Fruit fly (Drosophila melanogaster) whole organism, embryonic: Measurements from ENCODE around the gene Dpm1.

Source experiments
- Adf1 ChIP-seq: fragments of 200-800 bp; sonication (Bioruptor generic); IDR thresholded peaks from 2 replicates; pipeline ENCODE4 v1.3.6; 2022; ENCODE audit warnings: missing biosample characterization, missing genetic modification characterization
- Aef1 ChIP-seq: fragments of 200-800 bp; sonication (Bioruptor generic); IDR thresholded peaks from 3 replicates; pipeline ENCODE4 v1.3.6; 2022; ENCODE audit warnings: missing biosample characterization, missing genetic modification characterization
- CG10654 ChIP-seq: fragments of 200-800 bp; sonication (Bioruptor generic); optimal IDR thresholded peaks from 2 replicates; lab custom pipeline; 2016; ENCODE audit warnings: missing biosample characterization, missing genetic modification characterization
- CG12942 ChIP-seq: fragments of 200-800 bp; sonication (Bioruptor generic); optimal IDR thresholded peaks from 3 replicates; lab custom pipeline; 2016; ENCODE audit warnings: missing biosample characterization, missing genetic modification characterization
- CG14667 ChIP-seq: fragments of 200-800 bp; sonication (Bioruptor generic); IDR thresholded peaks from 2 replicates; pipeline ENCODE4 v1.3.6; 2022; ENCODE audit warnings: missing biosample characterization, missing genetic modification characterization
- CG15011 ChIP-seq: fragments of 200-800 bp; sonication (Bioruptor generic); optimal IDR thresholded peaks from 3 replicates; lab custom pipeline; 2018; ENCODE audit warnings: missing biosample characterization, mild to moderate bottlenecking, missing genetic modification characterization
- CG1602 ChIP-seq: fragments of 200-800 bp; sonication (Bioruptor generic); optimal IDR thresholded peaks from 3 replicates; lab custom pipeline; 2016; ENCODE audit warnings: missing biosample characterization, missing genetic modification characterization
- CG18764 ChIP-seq: fragments of 200-800 bp; sonication (Bioruptor generic); optimal IDR thresholded peaks from 3 replicates; lab custom pipeline; 2016; ENCODE audit warnings: missing biosample characterization, missing genetic modification characterization
- CG31388 ChIP-seq: fragments of 200-800 bp; sonication (Bioruptor generic); optimal IDR thresholded peaks from 2 replicates; lab custom pipeline; 2016; ENCODE audit warnings: missing biosample characterization, missing genetic modification characterization
- CG31441 ChIP-seq: fragments of 200-800 bp; sonication (Bioruptor generic); IDR thresholded peaks from 2 replicates; pipeline ENCODE4 v1.3.6; 2022; ENCODE audit warnings: missing biosample characterization, missing genetic modification characterization
- CG32532 ChIP-seq: fragments of 200-800 bp; sonication (Bioruptor generic); IDR thresholded peaks from 2 replicates; pipeline ENCODE4 v1.3.6; 2022; ENCODE audit warnings: missing biosample characterization, missing genetic modification characterization
- CG3995 ChIP-seq: fragments of 200-800 bp; sonication (Bioruptor generic); optimal IDR thresholded peaks from 3 replicates; lab custom pipeline; 2016; ENCODE audit warnings: missing biosample characterization, missing genetic modification characterization
- CG42726 ChIP-seq: fragments of 200-800 bp; sonication (Bioruptor generic); IDR thresholded peaks from 2 replicates; pipeline ENCODE4 v1.3.6; 2022; ENCODE audit warnings: missing biosample characterization, missing genetic modification characterization; ENCODE audit not compliant: partially characterized antibody
- CG4328 ChIP-seq: fragments of 200-800 bp; sonication (Bioruptor generic); optimal IDR thresholded peaks from 3 replicates; lab custom pipeline; 2017; ENCODE audit warnings: missing biosample characterization, missing genetic modification reagents, missing genetic modification characterization
- CG43689 ChIP-seq: fragments of 200-800 bp; sonication (Bioruptor generic); IDR thresholded peaks from 2 replicates; pipeline ENCODE4 v1.3.6; 2022; ENCODE audit warnings: missing biosample characterization, missing genetic modification characterization
- CG5245 ChIP-seq: fragments of 200-800 bp; sonication (Bioruptor generic); optimal IDR thresholded peaks from 3 replicates; lab custom pipeline; 2016; ENCODE audit warnings: missing biosample characterization, missing genetic modification characterization
- Doc2 ChIP-seq: fragments of 200-800 bp; sonication (Bioruptor generic); IDR thresholded peaks from 2 replicates; pipeline ENCODE4 v1.3.6; 2022; ENCODE audit warnings: missing biosample characterization, missing genetic modification characterization
- Doc3 ChIP-seq: fragments of 200-800 bp; sonication (Bioruptor generic); IDR thresholded peaks from 3 replicates; pipeline ENCODE4 v1.3.6; 2022; ENCODE audit warnings: missing biosample characterization, missing genetic modification characterization; ENCODE audit not compliant: partially characterized antibody
- ERR ChIP-seq: fragments of 200-800 bp; sonication (Bioruptor generic); optimal IDR thresholded peaks from 2 replicates; lab custom pipeline; 2016; ENCODE audit warnings: missing biosample characterization, missing genetic modification characterization
- Gug ChIP-seq: fragments of 200-800 bp; sonication (Bioruptor generic); IDR thresholded peaks from 4 replicates; pipeline ENCODE4 v1.3.6; 2022; ENCODE audit warnings: missing biosample characterization, missing genetic modification characterization
- HmgD ChIP-seq: fragments of 200-800 bp; sonication (Bioruptor generic); optimal IDR thresholded peaks from 3 replicates; lab custom pipeline; 2016; ENCODE audit warnings: missing biosample characterization, missing genetic modification characterization
- Hr39 ChIP-seq: fragments of >200 bp; optimal IDR thresholded peaks from 2 replicates; lab custom pipeline; 2017
- Lhr ChIP-seq: fragments of 200-800 bp; sonication (Bioruptor generic); optimal IDR thresholded peaks from 3 replicates; lab custom pipeline; 2017; ENCODE audit warnings: mild to moderate bottlenecking, missing biosample characterization, missing genetic modification reagents, missing genetic modification characterization
- MESR4 ChIP-seq: fragments of 200-800 bp; sonication (Bioruptor generic); optimal IDR thresholded peaks from 2 replicates; lab custom pipeline; 2018; ENCODE audit warnings: missing biosample characterization, mild to moderate bottlenecking, missing genetic modification characterization, moderate library complexity
- MTF-1 ChIP-seq: fragments of 200-800 bp; sonication (Bioruptor generic); optimal IDR thresholded peaks from 2 replicates; lab custom pipeline; 2018; ENCODE audit warnings: missing biosample characterization, mild to moderate bottlenecking, missing genetic modification characterization, borderline replicate concordance
- Med ChIP-seq: fragments of 200-800 bp; sonication (Bioruptor generic); peaks from one replicate; lab custom pipeline; 2016; ENCODE audit warnings: missing biosample characterization, missing genetic modification characterization, mild to moderate bottlenecking, inconsistent platforms, moderate library complexity
- NC2β ChIP-seq: fragments of 200-800 bp; sonication (Bioruptor generic); optimal IDR thresholded peaks from 2 replicates; lab custom pipeline; 2016; ENCODE audit warnings: missing biosample characterization, missing genetic modification characterization
- NK7.1 ChIP-seq: fragments of 200-800 bp; sonication (Bioruptor generic); optimal IDR thresholded peaks from 3 replicates; lab custom pipeline; 2016; ENCODE audit warnings: missing biosample characterization, missing genetic modification characterization
- NfI ChIP-seq: fragments of 200-800 bp; sonication (Bioruptor generic); optimal IDR thresholded peaks from 3 replicates; lab custom pipeline; 2018; ENCODE audit warnings: missing biosample characterization, mild to moderate bottlenecking, missing genetic modification characterization, moderate library complexity
- Pdp1 ChIP-seq, 2 experiments: fragments of 200-800 bp; sonication (Bioruptor generic); optimal IDR thresholded peaks; 3 replicates each; lab custom pipeline; 2016; ENCODE audit warnings: missing biosample characterization in 2 of 2, missing genetic modification characterization in 2 of 2, mild to moderate bottlenecking in 1 of 2, moderate library complexity in 1 of 2
- abd-A ChIP-seq: fragments of 200-800 bp; sonication (Bioruptor generic); optimal IDR thresholded peaks from 3 replicates; lab custom pipeline; 2019; ENCODE audit warnings: missing biosample characterization, mild to moderate bottlenecking, missing genetic modification characterization, moderate library complexity
- ash1 ChIP-seq: fragments of 200-800 bp; sonication (Bioruptor generic); optimal IDR thresholded peaks from 2 replicates; lab custom pipeline; 2018; ENCODE audit warnings: missing biosample characterization, mild to moderate bottlenecking, missing genetic modification characterization
- ato ChIP-seq: fragments of 200-800 bp; sonication (Bioruptor generic); IDR thresholded peaks from 2 replicates; pipeline ENCODE4 v1.3.6; 2022; ENCODE audit warnings: missing biosample characterization, missing genetic modification characterization; ENCODE audit not compliant: partially characterized antibody
- caup ChIP-seq: fragments of 200-800 bp; sonication (Bioruptor generic); optimal IDR thresholded peaks from 3 replicates; lab custom pipeline; 2017; ENCODE audit warnings: missing biosample characterization, mild to moderate bottlenecking, missing genetic modification characterization, moderate library complexity; ENCODE audit not compliant: severe bottlenecking
- ci ChIP-seq: fragments of 200-800 bp; sonication (Bioruptor generic); IDR thresholded peaks from 3 replicates; pipeline ENCODE4 v1.3.6; 2022; ENCODE audit warnings: missing biosample characterization, missing genetic modification characterization
- ewg ChIP-seq: fragments of 200-800 bp; sonication (Bioruptor generic); optimal IDR thresholded peaks from 3 replicates; lab custom pipeline; 2017; ENCODE audit warnings: mild to moderate bottlenecking, missing biosample characterization, missing genetic modification reagents, missing genetic modification characterization
- fd96Cb ChIP-seq: fragments of 200-800 bp; sonication (Bioruptor generic); optimal IDR thresholded peaks from 2 replicates; lab custom pipeline; 2018; ENCODE audit warnings: missing biosample characterization, mild to moderate bottlenecking, missing genetic modification characterization, moderate library complexity
- gsb ChIP-seq: fragments of 200-800 bp; sonication (Bioruptor generic); IDR thresholded peaks from 2 replicates; pipeline ENCODE4 v1.3.6; 2022; ENCODE audit warnings: missing biosample characterization, missing genetic modification characterization
- hb ChIP-seq: fragments of 200-800 bp; sonication (Bioruptor generic); IDR thresholded peaks from 3 replicates; pipeline ENCODE4 v1.3.6; 2022; ENCODE audit warnings: missing biosample characterization, missing genetic modification characterization; ENCODE audit not compliant: partially characterized antibody
- kni ChIP-seq: fragments of 200-800 bp; sonication (Bioruptor generic); optimal IDR thresholded peaks from 3 replicates; lab custom pipeline; 2017; ENCODE audit warnings: mild to moderate bottlenecking, missing biosample characterization, missing genetic modification reagents, missing genetic modification characterization
- lbe ChIP-seq: fragments of 200-800 bp; sonication (Bioruptor generic); optimal IDR thresholded peaks from 2 replicates; lab custom pipeline; 2016; ENCODE audit warnings: missing biosample characterization, mild to moderate bottlenecking, missing genetic modification characterization
- mld ChIP-seq: fragments of 200-800 bp; sonication (Bioruptor generic); IDR thresholded peaks from 3 replicates; pipeline ENCODE4 v1.3.6; 2022; ENCODE audit warnings: missing biosample characterization, missing genetic modification characterization; ENCODE audit not compliant: partially characterized antibody
- nerfin-2 ChIP-seq: fragments of 200-800 bp; sonication (Bioruptor generic); IDR thresholded peaks from 2 replicates; pipeline ENCODE4 v1.3.6; 2022; ENCODE audit warnings: missing biosample characterization, missing genetic modification characterization; ENCODE audit not compliant: partially characterized antibody
- pho ChIP-seq: fragments of 200-800 bp; sonication (Bioruptor generic); optimal IDR thresholded peaks from 2 replicates; lab custom pipeline; 2016; ENCODE audit warnings: missing biosample characterization, missing genetic modification characterization
- sc ChIP-seq, 3 experiments: fragments of >200 bp in 2 of 3; fragments of 200-800 bp in 1 of 3; sonication (Bioruptor generic) in 1 of 3; optimal IDR thresholded peaks; 2 replicates in 2 of 3; 3 replicates in 1 of 3; lab custom pipeline; 2017; ENCODE audit warnings: mild to moderate bottlenecking in 1 of 3, missing biosample characterization in 1 of 3, missing genetic modification characterization in 1 of 3, missing genetic modification reagents in 1 of 3
- tll ChIP-seq, 2 experiments: fragments of 200-800 bp in 1 of 2; fragments of >200 bp in 1 of 2; sonication (Bioruptor generic) in 1 of 2; optimal IDR thresholded peaks; 2 replicates each; lab custom pipeline; 2017 to 2019; ENCODE audit warnings: missing biosample characterization in 2 of 2, missing genetic modification characterization in 2 of 2, mild to moderate bottlenecking in 1 of 2, moderate library complexity in 1 of 2
- yki ChIP-seq: fragments of >200 bp; optimal IDR thresholded peaks from 3 replicates; lab custom pipeline; 2018
- zf30C ChIP-seq: fragments of 200-800 bp; sonication (Bioruptor generic); optimal IDR thresholded peaks from 3 replicates; lab custom pipeline; 2018; ENCODE audit warnings: missing biosample characterization, mild to moderate bottlenecking, missing genetic modification characterization

The Dpm1 gene

dm6 chr2L:19571574-19572495 lies 45.7 kb upstream of the Dpm1 start (continued):
- TF ChIP-seq ci (GFP tag; lab: Robert Waterston, UW) = peak; percentile 32; the same call in 1 of the 3 replicates
- TF ChIP-seq Aef1 (GFP tag; lab: Robert Waterston, UW) = no peak
- no peak for TF ChIP-seq Gug (GFP tag; lab: Robert Waterston, UW)
- peak in 1 of 2 experiments; percentile 52 for TF ChIP-seq Pdp1 (GFP tag; optimal IDR thresholded peaks at IDR 0.05; lab: Kevin White, UChicago)
- peak; percentile 90 for TF ChIP-seq kni (GFP tag; lab: Kevin White, UChicago)
- TF ChIP-seq CG14667 (GFP tag; lab: Robert Waterston, UW) = no peak
- no peak for TF ChIP-seq caup (GFP tag; lab: Kevin White, UChicago)
- TF ChIP-seq HmgD (GFP tag; lab: Kevin White, UChicago) = peak; percentile 16
- no peak for TF ChIP-seq tll (GFP tag; optimal IDR thresholded peaks at IDR 0.05; lab: Kevin White, UChicago)
- no peak for TF ChIP-seq fd96Cb (tag; lab: Kevin White, UChicago)
- TF ChIP-seq Doc2 = no peak
- no peak for TF ChIP-seq ash1 (GFP tag; lab: Kevin White, UChicago)
- TF ChIP-seq sc (optimal IDR thresholded peaks at IDR 0.05; lab: Kevin White, UChicago) = no peak
- TF ChIP-seq sc (GFP tag; optimal IDR thresholded peaks at IDR 0.05; lab: Kevin White, UChicago) = no peak
- TF ChIP-seq mld (GFP tag; lab: Robert Waterston, UW) = no peak
- TF ChIP-seq MESR4 = no peak
- TF ChIP-seq yki = peak; percentile 46
- TF ChIP-seq Lhr (GFP tag; lab: Kevin White, UChicago) = no peak
- no peak for TF ChIP-seq CG5245 (GFP tag; lab: Kevin White, UChicago)
- peak; percentile 53; the same call in 1 of the 2 replicates for TF ChIP-seq Adf1
- TF ChIP-seq hb (GFP tag; lab: Robert Waterston, UW) = no peak
- TF ChIP-seq Doc3 (GFP tag; lab: Robert Waterston, UW) = no peak
- TF ChIP-seq CG42726 = no peak
- no peak for TF ChIP-seq CG4328 (GFP tag; lab: Kevin White, UChicago)
- TF ChIP-seq ato = no peak
- peak; percentile 34 for TF ChIP-seq abd-A (tag; lab: Kevin White, UChicago)
- no peak for TF ChIP-seq zf30C (GFP tag; lab: Kevin White, UChicago)
- TF ChIP-seq Hr39 = no peak
- no peak for TF ChIP-seq CG18764
- no peak for TF ChIP-seq ERR
- TF ChIP-seq CG12942 (GFP tag; lab: Kevin White, UChicago) = no peak
- TF ChIP-seq CG10654 (GFP tag; lab: Kevin White, UChicago) = no peak
- TF ChIP-seq gsb = no peak
- no peak for TF ChIP-seq NC2β (GFP tag; lab: Kevin White, UChicago)
- TF ChIP-seq pho (GFP tag; lab: Kevin White, UChicago) = no peak
- TF ChIP-seq CG1602 (GFP tag; lab: Kevin White, UChicago) = no peak
- TF ChIP-seq Med (GFP tag; lab: Kevin White, UChicago) = peak; percentile 83
- no peak for TF ChIP-seq NfI
- TF ChIP-seq CG3995 (GFP tag; lab: Kevin White, UChicago) = no peak
- peak; percentile 22 for TF ChIP-seq lbe
- no peak for TF ChIP-seq CG31441 (GFP tag; lab: Robert Waterston, UW)
- TF ChIP-seq nerfin-2 = no peak; the same call in 1 of the 2 replicates
- no peak for TF ChIP-seq CG15011
- TF ChIP-seq CG32532 (GFP tag; lab: Robert Waterston, UW) = 0 out of 2 replicates have a peak, but pooled peaks have one; percentile 17
- TF ChIP-seq MTF-1 (GFP tag; lab: Kevin White, UChicago) = no peak
- TF ChIP-seq CG43689 = no peak
- TF ChIP-seq NK7.1 = no peak
- no peak for TF ChIP-seq CG31388
- TF ChIP-seq ewg (GFP tag; lab: Kevin White, UChicago) = peak; percentile 74
